Worm (Caenorhabditis elegans): ENCODE data around the gene trcs-2.

DNA sequence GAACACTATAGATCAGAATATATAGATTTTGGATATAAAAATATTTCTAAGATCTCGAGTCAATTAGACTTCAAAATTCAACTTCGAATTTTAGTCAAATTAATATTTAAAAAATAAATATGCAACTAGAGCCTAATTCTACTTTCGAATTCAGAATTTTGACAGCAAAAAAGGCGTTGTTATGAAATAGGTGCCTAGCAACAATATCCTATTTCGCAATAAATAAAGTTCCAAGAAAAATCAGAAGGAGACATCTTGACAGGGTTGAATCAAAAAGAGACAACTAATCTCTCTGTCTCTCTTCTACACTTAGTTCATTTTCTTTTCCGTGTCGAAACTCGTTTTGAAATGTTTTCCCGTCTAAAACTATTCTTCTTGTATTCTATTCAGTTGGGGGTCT lies 46.9 kb upstream of the trcs-2 start:
- TF ChIP-seq tab-1 (GFP tag; IDR thresholded peaks at IDR 0.05): no peak
- no peak for TF ChIP-seq T22C8.4 (GFP tag; IDR thresholded peaks at IDR 0.05)
- TF ChIP-seq ref-1 (GFP tag; conservative IDR thresholded peaks at IDR 0.05): no peak
- TF ChIP-seq ztf-29 (GFP tag; IDR thresholded peaks at IDR 0.05): no peak

Data from whole organism, midembryonic.